Worm (Caenorhabditis elegans) whole organism, L2 larva: ENCODE data around the gene gap-1.

Experiments
- aly-2 ChIP-seq: fragments of 150-350 bp; optimal IDR thresholded peaks from 2 replicates; lab custom pipeline; 2014; ENCODE audit warnings: missing biosample characterization, missing genetic modification characterization
- fos-1 ChIP-seq: fragments of 150-350 bp; optimal IDR thresholded peaks from 2 replicates; lab custom pipeline; 2014; ENCODE audit warnings: missing biosample characterization, missing genetic modification characterization
- mab-5 ChIP-seq: fragments of 150-350 bp; optimal IDR thresholded peaks from 2 replicates; lab custom pipeline; 2014; ENCODE audit warnings: missing biosample characterization, missing genetic modification characterization
- unc-55 ChIP-seq: fragments of 150-350 bp; sonication (generic microtip); optimal IDR thresholded peaks from 3 replicates; lab custom pipeline; 2014; ENCODE audit warnings: missing biosample characterization, missing genetic modification reagents, missing genetic modification characterization
- unc-62 ChIP-seq: fragments of 150-350 bp; optimal IDR thresholded peaks from 2 replicates; lab custom pipeline; 2014; ENCODE audit warnings: missing biosample characterization, missing genetic modification reagents, missing genetic modification characterization

DNA sequence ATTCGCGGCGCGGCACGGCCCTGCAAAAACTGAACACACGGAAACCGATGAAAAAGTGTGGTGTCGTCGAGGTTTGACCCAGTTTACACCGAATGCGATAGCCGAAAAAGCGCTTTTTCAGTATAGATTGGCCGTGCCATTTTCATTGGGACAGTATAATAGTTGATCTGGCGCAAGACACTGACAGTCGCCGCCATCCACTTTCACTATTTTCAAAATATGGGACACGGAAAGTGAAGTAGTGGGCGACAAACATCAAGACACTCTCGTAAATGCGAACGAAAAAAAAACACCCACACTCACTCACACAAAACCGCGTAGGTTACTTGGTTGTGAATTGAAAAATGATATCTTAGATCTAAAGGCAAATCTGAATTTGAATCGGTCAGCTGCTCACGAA, 26.7 kb downstream of the gap-1 start:
- no peak for TF ChIP-seq mab-5
- TF ChIP-seq aly-2 (tag; lab: Kevin White, UChicago), result no peak
- TF ChIP-seq fos-1 (tag; lab: Kevin White, UChicago), result no peak
- TF ChIP-seq unc-62, result no peak
- TF ChIP-seq unc-55 (GFP tag; lab: Kevin White, UChicago), result no peak
